Fruit fly (Drosophila melanogaster) whole organism, embryonic: Measurements from ENCODE around the gene edin.

Experiments
- Abd-B ChIP-seq: fragments of 200-800 bp; sonication (Bioruptor generic); optimal IDR thresholded peaks from 2 replicates; lab custom pipeline; 2018; ENCODE audit warnings: missing biosample characterization, mild to moderate bottlenecking, missing genetic modification characterization, moderate library complexity
- Ada2b ChIP-seq: fragments of 200-800 bp; sonication (Bioruptor generic); IDR thresholded peaks from 2 replicates; pipeline ENCODE4 v1.3.6; 2022; ENCODE audit warnings: missing biosample characterization, missing genetic modification characterization
- BEAF-32 ChIP-seq: fragments of 200-800 bp; sonication (Bioruptor generic); optimal IDR thresholded peaks from 3 replicates; lab custom pipeline; 2017; ENCODE audit warnings: missing biosample characterization, missing genetic modification characterization, mild to moderate bottlenecking, moderate library complexity, missing genetic modification reagents
- CG1024 ChIP-seq: fragments of 200-800 bp; sonication (Bioruptor generic); IDR thresholded peaks from 2 replicates; pipeline ENCODE4 v1.3.6; 2022; ENCODE audit warnings: missing biosample characterization, missing genetic modification characterization
- CG10321 ChIP-seq: fragments of 200-800 bp; sonication (Bioruptor generic); IDR thresholded peaks from 2 replicates; pipeline ENCODE4 v1.3.6; 2022; ENCODE audit warnings: missing biosample characterization, missing genetic modification characterization
- CG11696 ChIP-seq: fragments of 200-800 bp; sonication (Bioruptor generic); IDR thresholded peaks from 2 replicates; pipeline ENCODE4 v1.3.6; 2022; ENCODE audit warnings: missing biosample characterization, missing genetic modification characterization
- CG11723 ChIP-seq: fragments of 200-800 bp; sonication (Bioruptor generic); optimal IDR thresholded peaks from 2 replicates; lab custom pipeline; 2017; ENCODE audit warnings: missing biosample characterization, mild to moderate bottlenecking, missing genetic modification characterization
- CG12659 ChIP-seq: fragments of 200-800 bp; sonication (Bioruptor generic); optimal IDR thresholded peaks from 3 replicates; lab custom pipeline; 2017; ENCODE audit warnings: mild to moderate bottlenecking, missing biosample characterization, missing genetic modification reagents, missing genetic modification characterization
- CG13287 ChIP-seq: fragments of 200-800 bp; sonication (Bioruptor generic); IDR thresholded peaks from 2 replicates; pipeline ENCODE4 v1.3.6; 2022; ENCODE audit warnings: missing biosample characterization, missing genetic modification characterization; ENCODE audit not compliant: partially characterized antibody
- CG18476 ChIP-seq: fragments of 200-800 bp; sonication (Bioruptor generic); optimal IDR thresholded peaks from 2 replicates; lab custom pipeline; 2016; ENCODE audit warnings: missing biosample characterization, mild to moderate bottlenecking, missing genetic modification characterization
- CG18619 ChIP-seq: fragments of 200-800 bp; sonication (Bioruptor generic); optimal IDR thresholded peaks from 3 replicates; lab custom pipeline; 2017; ENCODE audit warnings: missing biosample characterization, mild to moderate bottlenecking, missing genetic modification characterization
- CG2875 ChIP-seq: fragments of 200-800 bp; sonication (Bioruptor generic); optimal IDR thresholded peaks from 2 replicates; lab custom pipeline; 2017; ENCODE audit warnings: missing biosample characterization, mild to moderate bottlenecking, missing genetic modification characterization, missing genetic modification reagents
- CG34376 ChIP-seq: fragments of 200-800 bp; sonication (Bioruptor generic); optimal IDR thresholded peaks from 2 replicates; lab custom pipeline; 2018; ENCODE audit warnings: missing biosample characterization, mild to moderate bottlenecking, missing genetic modification characterization
- CG34422 ChIP-seq: fragments of 200-800 bp; sonication (Bioruptor generic); IDR thresholded peaks from 3 replicates; pipeline ENCODE4 v1.3.6; 2022; ENCODE audit warnings: missing biosample characterization, missing genetic modification characterization
- CG3838 ChIP-seq: fragments of 200-800 bp; sonication (Bioruptor generic); optimal IDR thresholded peaks from 3 replicates; lab custom pipeline; 2016; ENCODE audit warnings: missing biosample characterization, missing genetic modification characterization
- CG6791 ChIP-seq: fragments of 200-800 bp; sonication (Bioruptor generic); IDR thresholded peaks from 3 replicates; pipeline ENCODE4 v1.3.6; 2022; ENCODE audit warnings: missing biosample characterization, missing genetic modification characterization; ENCODE audit not compliant: partially characterized antibody
- CG7357 ChIP-seq: fragments of 200-800 bp; sonication (Bioruptor generic); IDR thresholded peaks from 3 replicates; pipeline ENCODE4 v1.3.6; 2022; ENCODE audit warnings: missing biosample characterization, missing genetic modification characterization
- CG8944 ChIP-seq: fragments of 200-800 bp; sonication (Bioruptor generic); optimal IDR thresholded peaks from 3 replicates; lab custom pipeline; 2016; ENCODE audit warnings: missing biosample characterization, missing genetic modification characterization
- CHES-1-like ChIP-seq: fragments of 200-800 bp; sonication (Bioruptor generic); optimal IDR thresholded peaks from 2 replicates; lab custom pipeline; 2016; ENCODE audit warnings: missing biosample characterization, missing genetic modification characterization
- D19A ChIP-seq: fragments of 200-800 bp; optimal IDR thresholded peaks from 3 replicates; lab custom pipeline; 2019; ENCODE audit warnings: missing biosample characterization, mild to moderate bottlenecking, missing genetic modification characterization, moderate library complexity
- E2f1 ChIP-seq: fragments of 200-800 bp; sonication (Bioruptor generic); IDR thresholded peaks from 2 replicates; pipeline ENCODE4 v1.3.6; 2022; ENCODE audit warnings: missing biosample characterization, missing genetic modification characterization
- HLH54F ChIP-seq: fragments of 200-800 bp; sonication (Bioruptor generic); optimal IDR thresholded peaks from 3 replicates; lab custom pipeline; 2016; ENCODE audit warnings: missing biosample characterization, missing genetic modification characterization
- Hmx ChIP-seq: fragments of 200-800 bp; sonication (Bioruptor generic); optimal IDR thresholded peaks from 2 replicates; lab custom pipeline; 2016; ENCODE audit warnings: missing biosample characterization, missing genetic modification characterization
- Hr51 ChIP-seq, 2 experiments: fragments of 200-800 bp; sonication (Bioruptor generic); optimal IDR thresholded peaks; 2 replicates in 1 of 2; 3 replicates in 1 of 2; lab custom pipeline; 2016 to 2018; ENCODE audit warnings: missing biosample characterization in 2 of 2, missing genetic modification characterization in 2 of 2, mild to moderate bottlenecking in 1 of 2, moderate library complexity in 1 of 2
- Lpt ChIP-seq: fragments of >200 bp; optimal IDR thresholded peaks from 2 replicates; lab custom pipeline; 2018; ENCODE audit warnings: missing biosample characterization, missing genetic modification characterization
- MBD-R2 ChIP-seq: fragments of 200-800 bp; sonication (Bioruptor generic); IDR thresholded peaks from 2 replicates; pipeline ENCODE4 v1.3.6; 2022; ENCODE audit warnings: missing biosample characterization, missing genetic modification characterization
- Mrtf ChIP-seq: fragments of 200-800 bp; sonication (Bioruptor generic); IDR thresholded peaks from 3 replicates; pipeline ENCODE4 v1.3.6; 2022; ENCODE audit warnings: missing biosample characterization, missing genetic modification characterization
- Nf-YC ChIP-seq: fragments of 200-800 bp; optimal IDR thresholded peaks from 3 replicates; lab custom pipeline; 2019; ENCODE audit warnings: missing biosample characterization, mild to moderate bottlenecking, missing genetic modification characterization, moderate library complexity
- Scr ChIP-seq: fragments of 200-800 bp; sonication (Bioruptor generic); IDR thresholded peaks from 2 replicates; pipeline ENCODE4 v1.3.6; 2022; ENCODE audit warnings: missing biosample characterization, missing genetic modification characterization; ENCODE audit not compliant: partially characterized antibody
- Ssrp ChIP-seq: fragments of 200-800 bp; sonication (Bioruptor generic); optimal IDR thresholded peaks from 2 replicates; lab custom pipeline; 2018; ENCODE audit warnings: missing biosample characterization, mild to moderate bottlenecking, missing genetic modification characterization, moderate library complexity
- Trl ChIP-seq, 3 experiments: fragments of >200 bp in 2 of 3; fragments of 200-800 bp in 1 of 3; sonication (Bioruptor generic) in 1 of 3; optimal IDR thresholded peaks; 2 replicates in 1 of 3; 3 replicates in 2 of 3; lab custom pipeline; 2016 to 2017; ENCODE audit warnings: missing biosample characterization in 1 of 3, missing genetic modification characterization in 1 of 3
- Vsx1 ChIP-seq: fragments of 200-800 bp; sonication (Bioruptor generic); optimal IDR thresholded peaks from 2 replicates; lab custom pipeline; 2017; ENCODE audit warnings: missing biosample characterization, mild to moderate bottlenecking, missing genetic modification characterization, missing genetic modification reagents
- Xbp1 ChIP-seq: fragments of 200-800 bp; sonication (Bioruptor generic); optimal IDR thresholded peaks from 3 replicates; lab custom pipeline; 2016; ENCODE audit warnings: missing biosample characterization, mild to moderate bottlenecking, missing genetic modification characterization
- bab2 ChIP-seq: fragments of 200-800 bp; sonication (Bioruptor generic); optimal IDR thresholded peaks from 2 replicates; lab custom pipeline; 2016; ENCODE audit warnings: missing biosample characterization, missing genetic modification characterization
- bbx ChIP-seq: fragments of 200-800 bp; sonication (Bioruptor generic); IDR thresholded peaks from 2 replicates; pipeline ENCODE4 v1.3.6; 2022; ENCODE audit warnings: missing biosample characterization, missing genetic modification characterization; ENCODE audit not compliant: partially characterized antibody
- cad ChIP-seq: fragments of >200 bp; optimal IDR thresholded peaks from 2 replicates; lab custom pipeline; 2017; ENCODE audit warnings: missing biosample characterization, missing genetic modification characterization
- eyg ChIP-seq: fragments of 200-800 bp; sonication (Bioruptor generic); optimal IDR thresholded peaks from 3 replicates; lab custom pipeline; 2016; ENCODE audit warnings: missing biosample characterization, missing genetic modification characterization
- ham ChIP-seq: fragments of 200-800 bp; sonication (Bioruptor generic); IDR thresholded peaks from 2 replicates; pipeline ENCODE4 v1.3.6; 2022; ENCODE audit warnings: missing biosample characterization, missing genetic modification characterization
- inv ChIP-seq: fragments of 200-800 bp; sonication (Bioruptor generic); IDR thresholded peaks from 2 replicates; pipeline ENCODE4 v1.3.6; 2022; ENCODE audit warnings: missing biosample characterization, missing genetic modification characterization; ENCODE audit not compliant: partially characterized antibody
- mld ChIP-seq: fragments of 200-800 bp; sonication (Bioruptor generic); IDR thresholded peaks from 3 replicates; pipeline ENCODE4 v1.3.6; 2022; ENCODE audit warnings: missing biosample characterization, missing genetic modification characterization; ENCODE audit not compliant: partially characterized antibody
- nerfin-1 ChIP-seq: fragments of 200-800 bp; sonication (Bioruptor generic); optimal IDR thresholded peaks from 3 replicates; lab custom pipeline; 2019; ENCODE audit warnings: missing biosample characterization, mild to moderate bottlenecking, missing genetic modification characterization, moderate library complexity
- pnt ChIP-seq: fragments of 200-800 bp; sonication (Bioruptor generic); optimal IDR thresholded peaks from 3 replicates; lab custom pipeline; 2016; ENCODE audit warnings: missing biosample characterization, missing genetic modification characterization
- ranshi ChIP-seq: fragments of 200-800 bp; sonication (Bioruptor generic); IDR thresholded peaks from 2 replicates; pipeline ENCODE4 v1.3.6; 2022; ENCODE audit warnings: missing biosample characterization, missing genetic modification characterization
- rib ChIP-seq: fragments of 200-800 bp; sonication (Bioruptor generic); IDR thresholded peaks from 2 replicates; pipeline ENCODE4 v1.3.6; 2022; ENCODE audit warnings: missing biosample characterization, missing genetic modification characterization
- tin ChIP-seq: fragments of 200-800 bp; sonication (Bioruptor generic); optimal IDR thresholded peaks from 3 replicates; lab custom pipeline; 2016; ENCODE audit warnings: missing biosample characterization, missing genetic modification characterization
- tll ChIP-seq, 2 experiments: fragments of 200-800 bp in 1 of 2; fragments of >200 bp in 1 of 2; sonication (Bioruptor generic) in 1 of 2; optimal IDR thresholded peaks; 2 replicates each; lab custom pipeline; 2017 to 2019; ENCODE audit warnings: missing biosample characterization in 2 of 2, missing genetic modification characterization in 2 of 2, mild to moderate bottlenecking in 1 of 2, moderate library complexity in 1 of 2
- tx ChIP-seq: fragments of 200-800 bp; sonication (Bioruptor generic); optimal IDR thresholded peaks from 2 replicates; lab custom pipeline; 2016; ENCODE audit warnings: missing biosample characterization, missing genetic modification characterization

The edin gene

dm6 chr3L:17486794-17487726 lies 7.6 kb upstream of the edin start, which contains the start of gene Oatp74D (continued):
- TF ChIP-seq CG3838 (GFP tag; lab: Kevin White, UChicago) (peak; percentile 41), tll (GFP tag; optimal IDR thresholded peaks at IDR 0.05; lab: Kevin White, UChicago) (no peak), tx (no peak), CG34422 (GFP tag; lab: Robert Waterston, UW) (peak; percentile 58; the same call in 1 of the 3 replicates), CG2875 (GFP tag; lab: Kevin White, UChicago) (peak; percentile 39), rib (GFP tag; lab: Robert Waterston, UW) (peak; percentile 95), CHES-1-like (GFP tag; lab: Kevin White, UChicago) (peak; percentile 33), eyg (no peak), CG10321 (GFP tag; lab: Robert Waterston, UW) (no peak), nerfin-1 (peak; percentile 64), E2f1 (peak; percentile 43; the same call in 1 of the 2 replicates), CG8944 (GFP tag; lab: Kevin White, UChicago) (peak; percentile 0), Vsx1 (GFP tag; lab: Kevin White, UChicago) (no peak), CG13287 (GFP tag; lab: Robert Waterston, UW) (peak; percentile 68; the same call in 1 of the 2 replicates), CG6791 (peak; percentile 32; the same call in 1 of the 3 replicates), CG1024 (GFP tag; lab: Robert Waterston, UW) (no peak), Scr (GFP tag; lab: Robert Waterston, UW) (0 out of 2 replicates have a peak, but pooled peaks have one; percentile 28), ranshi (GFP tag; lab: Robert Waterston, UW) (peak; percentile 31; the same call in 1 of the 2 replicates), bab2 (GFP tag; lab: Kevin White, UChicago) (peak; percentile 42), CG12659 (GFP tag; lab: Kevin White, UChicago) (peak; percentile 45), Mrtf (GFP tag; lab: Robert Waterston, UW) (no peak), CG34376 (GFP tag; lab: Kevin White, UChicago) (peak; percentile 83), HLH54F (GFP tag; lab: Kevin White, UChicago) (peak; percentile 17), ham (no peak), Ada2b (GFP tag; lab: Robert Waterston, UW) (no peak), CG18619 (GFP tag; lab: Kevin White, UChicago) (peak; percentile 44), BEAF-32 (GFP tag; lab: Kevin White, UChicago) (no peak), CG11696 (GFP tag; lab: Robert Waterston, UW) (peak; percentile 39; the same call in 1 of the 2 replicates), D19A (peak; percentile 4), tin (GFP tag; lab: Kevin White, UChicago) (no peak), Xbp1 (GFP tag; lab: Kevin White, UChicago) (peak; percentile 50), bbx (GFP tag; lab: Robert Waterston, UW) (peak; percentile 38), Trl (optimal IDR thresholded peaks at IDR 0.05; lab: Kevin White, UChicago) (peak; percentile 98 to 99), Trl (GFP tag; optimal IDR thresholded peaks at IDR 0.05; lab: Kevin White, UChicago) (peak; percentile 48), cad (GFP tag; lab: Kevin White, UChicago) (no peak), Nf-YC (tag; lab: Kevin White, UChicago) (peak; percentile 68), CG7357 (no peak), Hmx (no peak), Hr51 (GFP tag; optimal IDR thresholded peaks at IDR 0.05; lab: Kevin White, UChicago) (peak in 1 of 2 experiments; percentile 10), mld (GFP tag; lab: Robert Waterston, UW) (peak; percentile 48; the same call in 1 of the 3 replicates), CG18476 (GFP tag; lab: Kevin White, UChicago) (no peak), Lpt (GFP tag; lab: Kevin White, UChicago) (no peak), pnt (GFP tag; lab: Kevin White, UChicago) (peak; percentile 22), inv (GFP tag; lab: Robert Waterston, UW) (peak; percentile 13; the same call in 1 of the 2 replicates), CG11723 (peak; percentile 53), Ssrp (tag; lab: Kevin White, UChicago) (no peak), Abd-B (GFP tag; lab: Kevin White, UChicago) (no peak), MBD-R2 (GFP tag; lab: Robert Waterston, UW) (peak; percentile 39; the same call in 1 of the 2 replicates)
